Worm (Caenorhabditis elegans): ENCODE data around the gene K10G6.9.

K10G6.9 gene

DNA sequence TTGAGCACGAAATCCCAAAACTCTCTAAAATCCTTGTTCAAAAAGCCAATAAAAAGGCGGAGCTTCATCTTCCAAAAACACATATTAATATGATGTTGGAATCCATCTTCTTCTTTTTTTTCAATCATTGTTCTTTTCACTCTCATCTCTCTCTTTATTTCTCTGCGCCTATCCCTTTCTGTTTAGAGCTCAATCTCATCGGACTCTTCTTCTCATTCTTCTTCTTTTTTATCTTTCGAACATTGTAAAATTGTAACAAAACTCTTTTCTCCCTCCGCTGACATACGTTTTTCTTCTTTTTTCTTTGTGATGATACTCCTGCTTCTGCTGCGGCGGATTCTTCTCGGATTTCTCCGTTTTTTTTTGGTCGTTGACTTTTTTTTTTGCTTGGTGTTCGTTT is 15.3 kb upstream of the K10G6.9 start:
- TF ChIP-seq mab-5 (tag; optimal IDR thresholded peaks at IDR 0.05) (peak; percentile 1), sem-2 (GFP tag; optimal IDR thresholded peaks at IDR 0.05) (no peak), ces-1 (GFP tag; optimal IDR thresholded peaks at IDR 0.05) (peak; percentile 22), elt-3 (tag; optimal IDR thresholded peaks at IDR 0.05) (no peak), cnd-1 (tag; optimal IDR thresholded peaks at IDR 0.05) (no peak), unc-120 (tag; optimal IDR thresholded peaks at IDR 0.05; ENCODE audit: poor library complexity, severe bottlenecking) (peak; percentile 54), tbx-8 (GFP tag; optimal IDR thresholded peaks at IDR 0.05) (no peak), bed-3 (GFP tag; optimal IDR thresholded peaks at IDR 0.05) (no peak), pha-4 (tag; optimal IDR thresholded peaks at IDR 0.05) (no peak), zip-8 (tag; optimal IDR thresholded peaks at IDR 0.05) (no peak), ceh-39 (tag; optimal IDR thresholded peaks at IDR 0.05) (no peak), ztf-11 (tag; optimal IDR thresholded peaks at IDR 0.05) (no peak), mep-1 (tag; optimal IDR thresholded peaks at IDR 0.05) (no peak), ham-2 (GFP tag; optimal IDR thresholded peaks at IDR 0.05) (no peak)

DNA sequence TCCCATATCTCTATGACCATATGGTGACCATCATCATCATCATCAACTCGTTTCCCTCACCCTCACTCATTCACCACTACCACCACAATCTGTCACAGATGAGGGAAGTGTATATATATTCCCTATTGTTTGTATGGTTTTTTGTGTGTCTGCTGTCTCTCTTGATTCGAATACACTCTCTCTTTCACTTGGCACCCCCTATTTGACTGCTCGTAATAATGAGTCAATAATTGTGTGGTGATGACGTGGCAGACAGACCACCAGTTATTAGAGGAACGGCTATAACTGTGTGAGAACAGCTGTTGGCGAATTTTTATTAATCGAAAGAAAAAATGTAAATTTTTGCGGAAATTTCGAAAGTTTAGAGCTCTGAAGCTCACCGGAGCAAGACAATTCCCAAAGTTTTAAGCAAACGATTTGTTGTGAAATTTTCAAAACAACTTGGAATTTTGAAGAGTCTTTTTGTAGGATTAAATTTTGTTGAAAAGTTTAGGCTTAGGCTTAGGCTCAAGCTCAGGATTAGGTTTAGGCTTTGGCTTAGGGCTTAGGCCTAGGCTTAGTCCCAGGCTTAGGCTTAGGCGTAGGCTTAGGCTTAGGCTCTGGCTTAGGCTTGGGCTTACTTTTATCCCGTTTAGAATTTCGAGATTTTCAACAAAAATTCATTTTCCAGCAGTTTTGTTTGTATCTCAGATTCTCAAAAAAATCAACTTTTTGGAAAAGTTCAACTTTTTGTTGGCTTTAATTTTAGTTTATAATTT is 14.4 kb upstream of the K10G6.9 start:
- TF ChIP-seq hlh-1 (tag; optimal IDR thresholded peaks at IDR 0.05) (no peak), mep-1 (tag; optimal IDR thresholded peaks at IDR 0.05) (peak; percentile 15), cnd-1 (tag; optimal IDR thresholded peaks at IDR 0.05) (peak; percentile 80), mab-5 (tag; optimal IDR thresholded peaks at IDR 0.05) (no peak), lin-32 (GFP tag; optimal IDR thresholded peaks at IDR 0.05) (peak; percentile 69), ceh-43 (GFP tag; optimal IDR thresholded peaks at IDR 0.05) (peak; percentile 3), ceh-39 (tag; optimal IDR thresholded peaks at IDR 0.05) (peak; percentile 64), unc-62 (GFP tag; optimal IDR thresholded peaks at IDR 0.05) (peak; percentile 69), nhr-2 (tag; optimal IDR thresholded peaks at IDR 0.05) (peak; percentile 83), unc-39 (tag; optimal IDR thresholded peaks at IDR 0.05) (no peak), mls-2 (tag; optimal IDR thresholded peaks at IDR 0.05) (peak; percentile 9), pha-4 (tag; optimal IDR thresholded peaks at IDR 0.05) (no peak), drap-1 (GFP tag; optimal IDR thresholded peaks at IDR 0.05) (no peak)

DNA sequence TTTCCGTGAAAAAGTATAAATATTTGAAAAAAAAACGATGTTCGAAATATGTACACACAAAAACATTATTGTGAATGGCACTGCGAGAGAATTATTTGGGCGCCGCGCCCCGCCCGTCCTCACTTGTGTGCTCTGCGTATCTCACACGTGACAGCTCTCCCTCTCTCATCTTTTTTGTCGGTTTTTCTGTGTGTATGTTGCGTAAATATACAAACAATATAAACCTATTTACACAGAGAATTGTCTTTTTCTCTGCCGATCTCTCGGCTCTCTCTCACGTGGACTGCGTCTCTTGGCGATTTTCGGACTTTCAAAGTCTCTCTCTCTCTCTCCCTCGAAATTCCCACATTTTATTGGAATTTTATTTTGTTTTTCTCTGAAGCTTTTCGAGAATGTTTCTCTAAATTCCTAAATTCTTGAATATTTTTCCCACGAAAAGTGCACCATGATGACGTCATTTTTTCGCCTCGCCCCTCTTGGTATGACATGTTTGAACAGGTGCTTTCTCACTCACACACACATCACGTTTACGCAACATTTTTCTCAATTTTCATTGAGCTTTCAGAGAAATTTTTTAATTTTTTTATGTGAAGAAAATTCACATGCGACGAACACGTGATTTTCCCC is 13.3 kb upstream of the K10G6.9 start:
- peak; percentile 35 for TF ChIP-seq zip-8 (tag; optimal IDR thresholded peaks at IDR 0.05)
- TF ChIP-seq blmp-1 (tag; optimal IDR thresholded peaks at IDR 0.05): no peak
- no peak for TF ChIP-seq lin-13 (tag; optimal IDR thresholded peaks at IDR 0.05)
- TF ChIP-seq sptf-1 (tag; optimal IDR thresholded peaks at IDR 0.05): peak; percentile 9
- TF ChIP-seq mls-2 (tag; optimal IDR thresholded peaks at IDR 0.05): peak; percentile 45
- TF ChIP-seq mep-1 (tag; optimal IDR thresholded peaks at IDR 0.05): peak; percentile 21
- peak; percentile 18 for TF ChIP-seq drap-1 (GFP tag; optimal IDR thresholded peaks at IDR 0.05)
- no peak for TF ChIP-seq lin-32 (GFP tag; optimal IDR thresholded peaks at IDR 0.05)
- TF ChIP-seq pha-4 (tag; optimal IDR thresholded peaks at IDR 0.05): peak; percentile 95
- peak; percentile 48 for TF ChIP-seq nhr-237 (tag; optimal IDR thresholded peaks at IDR 0.05)
- peak; percentile 84 for TF ChIP-seq ces-1 (GFP tag; optimal IDR thresholded peaks at IDR 0.05)
- TF ChIP-seq unc-39 (tag; optimal IDR thresholded peaks at IDR 0.05): no peak
- TF ChIP-seq cnd-1 (tag; optimal IDR thresholded peaks at IDR 0.05): peak; percentile 15
- TF ChIP-seq unc-62 (GFP tag; optimal IDR thresholded peaks at IDR 0.05): peak; percentile 46
- TF ChIP-seq ceh-43 (GFP tag; optimal IDR thresholded peaks at IDR 0.05): no peak
- TF ChIP-seq unc-120 (tag; optimal IDR thresholded peaks at IDR 0.05; ENCODE audit: poor library complexity, severe bottlenecking): peak; percentile 71

DNA sequence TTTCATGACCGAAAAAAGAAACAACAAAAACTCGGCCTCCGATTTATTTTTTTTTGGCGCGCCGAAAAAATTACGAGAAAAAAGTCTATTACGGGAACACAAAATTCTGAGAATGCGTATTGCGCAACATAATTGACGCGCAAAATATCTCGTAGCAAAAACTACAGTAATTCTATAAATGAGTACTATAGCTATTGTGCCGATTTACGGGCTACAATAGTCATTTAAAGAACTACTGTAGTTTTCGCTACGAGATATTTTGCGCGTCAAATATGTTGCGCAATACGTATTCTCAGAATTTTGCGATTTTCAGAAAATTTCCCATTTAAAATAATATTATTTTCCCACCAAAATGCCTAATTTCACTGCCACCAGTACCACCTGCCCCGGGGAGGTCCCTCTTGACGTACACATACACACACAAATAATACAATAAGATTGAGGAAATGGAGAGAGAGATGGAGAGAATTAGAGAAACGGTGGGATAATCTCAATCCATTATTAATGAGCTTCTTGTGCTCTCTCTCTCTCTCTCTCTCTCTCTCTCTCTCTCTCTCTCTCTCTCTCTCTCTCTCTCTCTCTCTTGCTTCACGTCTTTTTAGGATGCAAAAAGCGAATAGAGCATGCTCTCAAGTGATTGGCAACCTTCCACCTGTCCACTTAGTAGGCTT is 12.5 kb upstream of the K10G6.9 start:
- peak; percentile 21 for TF ChIP-seq hlh-1 (tag; optimal IDR thresholded peaks at IDR 0.05)
- TF ChIP-seq mep-1 (tag; optimal IDR thresholded peaks at IDR 0.05): peak; percentile 12
- no peak for TF ChIP-seq nhr-2 (tag; optimal IDR thresholded peaks at IDR 0.05)
- peak; percentile 53 for TF ChIP-seq mls-2 (tag; optimal IDR thresholded peaks at IDR 0.05)
- peak; percentile 95 for TF ChIP-seq zip-8 (tag; optimal IDR thresholded peaks at IDR 0.05)
- TF ChIP-seq nhr-76 (tag; optimal IDR thresholded peaks at IDR 0.05): no peak
- peak; percentile 62 for TF ChIP-seq cnd-1 (tag; optimal IDR thresholded peaks at IDR 0.05)
- no peak for TF ChIP-seq lsy-2 (tag; optimal IDR thresholded peaks at IDR 0.05)
- TF ChIP-seq ceh-83 (GFP tag; optimal IDR thresholded peaks at IDR 0.05): no peak
- no peak for TF ChIP-seq unc-120 (tag; optimal IDR thresholded peaks at IDR 0.05; ENCODE audit: poor library complexity, severe bottlenecking)
- no peak for TF ChIP-seq ham-2 (GFP tag; optimal IDR thresholded peaks at IDR 0.05)
- peak; percentile 5 for TF ChIP-seq unc-62 (GFP tag; optimal IDR thresholded peaks at IDR 0.05)
- no peak for TF ChIP-seq pha-4 (tag; optimal IDR thresholded peaks at IDR 0.05)
- no peak for TF ChIP-seq elt-1 (tag; optimal IDR thresholded peaks at IDR 0.05; ENCODE audit: borderline replicate concordance, insufficient read depth)
- TF ChIP-seq M03D4.4 (tag; optimal IDR thresholded peaks at IDR 0.05): no peak
- no peak for TF ChIP-seq blmp-1 (tag; optimal IDR thresholded peaks at IDR 0.05)
- no peak for TF ChIP-seq ceh-43 (GFP tag; optimal IDR thresholded peaks at IDR 0.05)
- no peak for TF ChIP-seq tbx-8 (GFP tag; optimal IDR thresholded peaks at IDR 0.05)
- no peak for TF ChIP-seq nhr-12 (tag; optimal IDR thresholded peaks at IDR 0.05)
- TF ChIP-seq elt-3 (tag; optimal IDR thresholded peaks at IDR 0.05): no peak
- TF ChIP-seq lin-13 (tag; optimal IDR thresholded peaks at IDR 0.05): no peak
- TF ChIP-seq ces-1 (GFP tag; optimal IDR thresholded peaks at IDR 0.05): peak; percentile 87
- no peak for TF ChIP-seq bed-3 (GFP tag; optimal IDR thresholded peaks at IDR 0.05)
- TF ChIP-seq ztf-11 (tag; optimal IDR thresholded peaks at IDR 0.05): peak; percentile 51
- peak; percentile 31 for TF ChIP-seq drap-1 (GFP tag; optimal IDR thresholded peaks at IDR 0.05)
- no peak for TF ChIP-seq unc-39 (tag; optimal IDR thresholded peaks at IDR 0.05)
- peak; percentile 53 for TF ChIP-seq sptf-1 (tag; optimal IDR thresholded peaks at IDR 0.05)
